Fruit fly (Drosophila melanogaster): ENCODE data around the gene Sugb.

The Sugb gene

DNA sequence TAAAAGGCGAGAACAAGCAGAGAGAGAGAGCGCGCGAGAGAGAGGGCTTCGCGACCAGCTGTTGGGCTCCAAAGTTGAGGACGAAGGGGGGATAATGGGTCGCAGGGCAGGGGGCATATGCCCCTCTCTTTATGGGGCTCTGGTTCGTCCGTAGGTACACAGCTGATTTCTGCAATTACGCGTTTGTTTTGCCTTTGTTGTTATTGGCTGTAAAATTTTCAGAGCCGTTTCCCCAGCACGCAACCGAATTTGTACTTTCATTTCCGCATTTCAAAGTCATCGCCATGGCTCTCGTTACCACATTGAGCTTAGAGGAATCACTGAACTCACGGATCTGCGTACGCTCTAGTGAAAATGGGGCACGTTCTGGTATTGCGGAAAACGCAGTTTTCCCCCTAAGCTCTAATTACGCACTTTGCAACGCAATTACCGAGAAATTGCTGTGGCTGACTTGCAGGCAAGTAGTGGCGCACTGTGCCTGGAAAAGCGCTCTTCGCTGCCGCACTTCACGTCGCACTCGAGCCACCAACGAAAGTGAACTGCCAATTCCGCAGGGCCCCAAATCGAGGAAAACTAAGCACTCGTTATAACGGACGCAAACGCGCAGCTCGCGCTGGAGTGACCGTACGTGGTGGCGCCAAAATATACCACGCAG is 24.3 kb downstream of the Sugb start, which contains the start of gene CG11658 (continued):
- TF ChIP-seq CG1602 (GFP tag; optimal IDR thresholded peaks at IDR 0.05) (no peak), tll (GFP tag; optimal IDR thresholded peaks at IDR 0.05) (no peak), Fer1 (GFP tag; optimal IDR thresholded peaks at IDR 0.05) (peak; percentile 7), Vsx1 (GFP tag; optimal IDR thresholded peaks at IDR 0.05) (no peak), ssp (GFP tag; IDR thresholded peaks at IDR 0.05) (no peak), CG17612 (GFP tag; IDR thresholded peaks at IDR 0.05) (no peak), ash1 (GFP tag; optimal IDR thresholded peaks at IDR 0.05) (no peak), lbe (GFP tag; optimal IDR thresholded peaks at IDR 0.05) (no peak), CG30431 (GFP tag; optimal IDR thresholded peaks at IDR 0.05) (no peak), CG14667 (GFP tag; IDR thresholded peaks at IDR 0.05) (no peak), PHDP (tag; optimal IDR thresholded peaks at IDR 0.05) (no peak), CG1024 (GFP tag; IDR thresholded peaks at IDR 0.05) (peak; percentile 7; the same call in 1 of the 2 replicates), danr (GFP tag; IDR thresholded peaks at IDR 0.05) (no peak), org-1 (GFP tag; optimal IDR thresholded peaks at IDR 0.05) (peak; percentile 10), CG34376 (GFP tag; optimal IDR thresholded peaks at IDR 0.05) (peak; percentile 68), lov (optimal IDR thresholded peaks at IDR 0.05) (no peak), lov (GFP tag; IDR thresholded peaks at IDR 0.05) (no peak), C15 (GFP tag; IDR thresholded peaks at IDR 0.05) (no peak), ara (GFP tag; IDR thresholded peaks at IDR 0.05) (no peak), CG33557 (GFP tag; optimal IDR thresholded peaks at IDR 0.05) (no peak), CG8089 (GFP tag; optimal IDR thresholded peaks at IDR 0.05) (no peak), Abd-B (GFP tag; optimal IDR thresholded peaks at IDR 0.05) (no peak), ro (GFP tag; IDR thresholded peaks at IDR 0.05) (no peak), CG11085 (GFP tag; IDR thresholded peaks at IDR 0.05) (no peak), ftz-f1 (GFP tag; optimal IDR thresholded peaks at IDR 0.05) (no peak), fd102C (GFP tag; optimal IDR thresholded peaks at IDR 0.05) (no peak), HHEX (GFP tag; optimal IDR thresholded peaks at IDR 0.05) (no peak), Sox102F (GFP tag; optimal IDR thresholded peaks at IDR 0.05) (no peak), en (GFP tag; optimal IDR thresholded peaks at IDR 0.05) (no peak), Optix (GFP tag; IDR thresholded peaks at IDR 0.05) (0 out of 3 replicates have a peak, but pooled peaks have one; percentile 24), Meics (GFP tag; optimal IDR thresholded peaks at IDR 0.05) (no peak), grau (tag; optimal IDR thresholded peaks at IDR 0.05) (peak; percentile 73), dmrt11E (tag; optimal IDR thresholded peaks at IDR 0.05) (no peak), CG10321 (GFP tag; IDR thresholded peaks at IDR 0.05) (no peak), CG17912 (GFP tag; optimal IDR thresholded peaks at IDR 0.05) (no peak), CG34422 (GFP tag; IDR thresholded peaks at IDR 0.05) (peak; percentile 64; the same call in 1 of the 3 replicates), luna (GFP tag; optimal IDR thresholded peaks at IDR 0.05) (no peak), unc-4 (GFP tag; IDR thresholded peaks at IDR 0.05; ENCODE audit: partially characterized antibody) (0 out of 2 replicates have a peak, but pooled peaks have one; percentile 20), CG10431 (GFP tag; optimal IDR thresholded peaks at IDR 0.05) (no peak), hth (optimal IDR thresholded peaks at IDR 0.05) (no peak), tgo (GFP tag; IDR thresholded peaks at IDR 0.05) (no peak), repo (GFP tag; optimal IDR thresholded peaks at IDR 0.05) (no peak), CG2712 (tag; optimal IDR thresholded peaks at IDR 0.05) (no peak), nau (GFP tag; optimal IDR thresholded peaks at IDR 0.05) (peak; percentile 43), CG7839 (tag; optimal IDR thresholded peaks at IDR 0.05) (no peak), pb (GFP tag; optimal IDR thresholded peaks at IDR 0.05) (peak; percentile 11), Hr39 (optimal IDR thresholded peaks at IDR 0.05) (no peak), Dad (GFP tag; optimal IDR thresholded peaks at IDR 0.05) (no peak), hbn (GFP tag; IDR thresholded peaks at IDR 0.05; ENCODE audit: partially characterized antibody) (peak; percentile 41; the same call in 1 of the 2 replicates), Aef1 (GFP tag; IDR thresholded peaks at IDR 0.05) (no peak), CG5953 (GFP tag; IDR thresholded peaks at IDR 0.05) (0 out of 2 replicates have a peak, but pooled peaks have one; percentile 9)

Data from whole organism, embryonic.